Worm (Caenorhabditis elegans): ENCODE measurements around the gene chil-11.

Gene chil-11

ce11 chrIV:5708796-5709195 is 32.3 kb upstream of the chil-11 start, which contains the start of gene C55C3.1:
C55C3.1 (plus strand) TSS chrIV:5709096.
- no peak for TF ChIP-seq ama-1 (optimal IDR thresholded peaks at IDR 0.05)
- TF ChIP-seq aly-2 (tag; optimal IDR thresholded peaks at IDR 0.05), result no peak
- TF ChIP-seq blmp-1 (tag; optimal IDR thresholded peaks at IDR 0.05), result peak; percentile 88
- TF ChIP-seq nhr-85 (tag), result peak; percentile 19

- peak; percentile 29 for TF ChIP-seq fkh-10 (GFP tag; optimal IDR thresholded peaks at IDR 0.05)
- TF ChIP-seq mdl-1 (tag; optimal IDR thresholded peaks at IDR 0.05), result no peak
- TF ChIP-seq ztf-4 (tag; optimal IDR thresholded peaks at IDR 0.05), result no peak
- TF ChIP-seq C34B4.2 (tag; optimal IDR thresholded peaks at IDR 0.05), result no peak
- TF ChIP-seq zag-1 (tag; optimal IDR thresholded peaks at IDR 0.05), result no peak
- no peak for TF ChIP-seq efl-1 (optimal IDR thresholded peaks at IDR 0.05)
- peak in 1 of 2 experiments; percentile 41 for TF ChIP-seq efl-1 (GFP tag; optimal IDR thresholded peaks at IDR 0.05 in 1 of 2)
- TF ChIP-seq ceh-90 (tag; optimal IDR thresholded peaks at IDR 0.05), result no peak
- no peak for TF ChIP-seq tbx-2 (tag; optimal IDR thresholded peaks at IDR 0.05)
- TF ChIP-seq nhr-77 (tag; optimal IDR thresholded peaks at IDR 0.05), result no peak
- TF ChIP-seq nhr-71 (tag; optimal IDR thresholded peaks at IDR 0.05), result no peak
- no peak for TF ChIP-seq lin-13 (GFP tag; optimal IDR thresholded peaks at IDR 0.05)
These were observed 25.6 kb upstream of the chil-11 start for ce11 chrIV:5715341-5716112.

DNA sequence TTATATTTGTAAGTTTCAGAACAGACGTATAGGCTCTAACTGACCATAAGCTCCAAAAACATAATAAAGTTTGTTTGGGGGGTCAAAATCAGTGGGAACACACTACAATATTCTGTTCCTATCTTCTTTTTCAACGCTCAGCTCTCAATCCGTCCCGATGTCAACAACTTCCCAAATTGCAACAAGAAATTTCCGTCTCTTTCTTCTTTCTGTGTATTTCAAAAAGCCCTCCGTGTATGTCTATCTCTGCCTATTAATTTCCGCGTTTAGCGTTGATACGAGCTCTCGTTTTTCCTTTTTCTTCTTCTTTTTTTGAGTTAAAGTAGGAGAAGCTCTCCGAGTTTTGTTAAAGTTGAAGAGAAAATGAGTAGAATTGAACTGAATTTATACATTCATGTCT is 17.5 kb upstream of the chil-11 start:
- TF ChIP-seq lin-14 (GFP tag; optimal IDR thresholded peaks at IDR 0.05) (peak; percentile 50), zip-4 (GFP tag; optimal IDR thresholded peaks at IDR 0.05) (no peak), nhr-12 (tag; optimal IDR thresholded peaks at IDR 0.05) (no peak), nhr-85 (tag) (peak; percentile 39), fkh-10 (GFP tag; optimal IDR thresholded peaks at IDR 0.05) (peak; percentile 70)

ce11 chrIV:5725300-5725699 is 15.8 kb upstream of the chil-11 start, which contains the start of gene H35B03.1:
H35B03.1 (plus strand) TSS chrIV:5725600.
- TF ChIP-seq fkh-8 (tag; optimal IDR thresholded peaks at IDR 0.05) (peak; percentile 21), lin-14 (GFP tag; optimal IDR thresholded peaks at IDR 0.05) (peak; percentile 17), efl-1 (optimal IDR thresholded peaks at IDR 0.05) (no peak), efl-1 (GFP tag; optimal IDR thresholded peaks at IDR 0.05 in 1 of 2) (peak in 1 of 2 experiments; percentile 26), nhr-90 (tag; optimal IDR thresholded peaks at IDR 0.05; ENCODE audit: poor library complexity) (no peak)

DNA sequence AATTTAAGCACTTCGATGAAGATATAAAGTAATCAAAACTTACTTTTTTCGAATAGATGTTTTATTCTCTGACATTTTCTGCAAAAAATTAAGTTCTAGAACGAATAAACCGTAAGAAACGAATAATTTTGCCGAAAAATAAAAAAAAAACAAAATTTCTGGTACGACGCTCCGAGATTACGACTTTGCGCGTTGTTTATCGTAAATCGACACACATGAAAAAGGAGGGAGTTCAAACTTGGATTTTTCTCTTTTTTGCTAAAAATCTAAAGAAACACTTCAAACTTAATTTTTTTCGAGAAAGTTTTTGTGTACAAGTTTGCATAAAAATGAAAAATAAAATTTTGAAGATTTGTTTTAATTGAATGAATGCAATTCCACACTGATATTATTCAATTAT is 9.5 kb upstream of the chil-11 start, which contains the start of gene H35B03.2:
Gene H35B03.2 (minus strand): TSS at position 78 of the 400 bp plus-strand sequence.
- TF ChIP-seq fkh-8 (tag; optimal IDR thresholded peaks at IDR 0.05) (peak; percentile 46), swsn-7 (tag; optimal IDR thresholded peaks at IDR 0.05) (peak; percentile 71), grh-1 (GFP tag; IDR thresholded peaks at IDR 0.05) (no peak), nhr-28 (tag; optimal IDR thresholded peaks at IDR 0.05) (no peak), nhr-237 (tag; optimal IDR thresholded peaks at IDR 0.05) (no peak), ceh-82 (tag; optimal IDR thresholded peaks at IDR 0.05) (peak; percentile 26 to 86 (median 67)), nhr-12 (tag; optimal IDR thresholded peaks at IDR 0.05) (no peak), snu-23 (GFP tag; optimal IDR thresholded peaks at IDR 0.05) (peak; percentile 83), ceh-88 (GFP tag; IDR thresholded peaks at IDR 0.05) (no peak), blmp-1 (tag; optimal IDR thresholded peaks at IDR 0.05) (peak; percentile 65), C16A3.4 (tag; optimal IDR thresholded peaks at IDR 0.05) (peak; percentile 57), unc-86 (tag; optimal IDR thresholded peaks at IDR 0.05) (peak; percentile 65), ztf-11 (tag; optimal IDR thresholded peaks at IDR 0.05) (no peak), F16B12.6 (tag; optimal IDR thresholded peaks at IDR 0.05) (peak; percentile 62), efl-3 (GFP tag; optimal IDR thresholded peaks at IDR 0.05) (no peak), nhr-84 (tag; optimal IDR thresholded peaks at IDR 0.05) (no peak), xbp-1 (tag; optimal IDR thresholded peaks at IDR 0.05) (peak; percentile 71), nhr-85 (tag) (peak; percentile 67), C34B4.2 (tag; optimal IDR thresholded peaks at IDR 0.05) (no peak), elt-2 (tag; optimal IDR thresholded peaks at IDR 0.05) (peak; percentile 2), fkh-4 (tag; optimal IDR thresholded peaks at IDR 0.05; ENCODE audit: borderline replicate concordance) (no peak), tlp-1 (tag; optimal IDR thresholded peaks at IDR 0.05) (no peak), lin-15B (tag; optimal IDR thresholded peaks at IDR 0.05) (peak; percentile 66), lir-3 (tag; optimal IDR thresholded peaks at IDR 0.05; ENCODE audit: poor library complexity) (peak; percentile 35), ama-1 (optimal IDR thresholded peaks at IDR 0.05) (no peak), elt-3 (tag; optimal IDR thresholded peaks at IDR 0.05) (peak in 2 of 6 experiments; percentile 54 to 61), lin-35 (GFP tag; optimal IDR thresholded peaks at IDR 0.05) (peak; percentile 99), pag-3 (tag; optimal IDR thresholded peaks at IDR 0.05; ENCODE audit: borderline replicate concordance, insufficient read depth) (no peak), skn-1 (tag; optimal IDR thresholded peaks at IDR 0.05) (peak; percentile 69)
